Worm (Caenorhabditis elegans) whole organism, L4 larva: ENCODE results near the gene F55H2.5.

Experiments
- D1046.2 ChIP-seq: fragments of 200-800 bp; sonication (Bioruptor generic); IDR thresholded peaks from 2 replicates; pipeline ENCODE4 v1.3.6; 2022; ENCODE audit warnings: missing genetic modification characterization, missing compliant biosample characterization
- F26F4.8 ChIP-seq: fragments of 200-800 bp; sonication (Bioruptor generic); conservative IDR thresholded peaks from 2 replicates; pipeline ENCODE4 v1.3.6; 2022; ENCODE audit warnings: missing genetic modification characterization, missing compliant biosample characterization
- F49E8.2 ChIP-seq: sonication (generic microtip); optimal IDR thresholded peaks from 2 replicates; lab custom pipeline; 2016; ENCODE audit warnings: missing compliant biosample characterization, mild to moderate bottlenecking, missing genetic modification characterization, borderline replicate concordance
- T26A8.4 ChIP-seq: fragments of 200-800 bp; sonication (Bioruptor generic); IDR thresholded peaks from 2 replicates; pipeline ENCODE4 v1.3.6; 2022; ENCODE audit warnings: missing genetic modification characterization, missing compliant biosample characterization
- Y105C5A.15 ChIP-seq: fragments of 200-800 bp; sonication (Bioruptor generic); IDR thresholded peaks from 2 replicates; pipeline ENCODE4 v1.3.6; 2022; ENCODE audit warnings: missing genetic modification characterization, missing compliant biosample characterization
- Y75B8A.6 ChIP-seq: fragments of 200-800 bp; sonication (Bioruptor generic); IDR thresholded peaks from 2 replicates; pipeline ENCODE4 v1.3.6; 2022; ENCODE audit warnings: missing genetic modification reagents, missing genetic modification characterization, missing compliant biosample characterization
- aha-1 ChIP-seq: fragments of 150-350 bp; peaks from one replicate; lab custom pipeline; 2014; ENCODE audit warnings: missing biosample characterization, missing genetic modification characterization
- ama-1 ChIP-seq: fragments of 150-350 bp; optimal IDR thresholded peaks from 2 replicates; lab custom pipeline; 2014; ENCODE audit warnings: inconsistent platforms, mixed read lengths
- ceh-20 ChIP-seq: fragments of 200-800 bp; sonication (Bioruptor generic); IDR thresholded peaks from 2 replicates; pipeline ENCODE4 v1.3.6; 2022; ENCODE audit warnings: missing genetic modification reagents, missing genetic modification characterization, missing compliant biosample characterization
- ceh-82 ChIP-seq: sonication (generic microtip); optimal IDR thresholded peaks from 2 replicates; lab custom pipeline; 2017; ENCODE audit warnings: missing biosample characterization, missing genetic modification characterization
- ctbp-1 ChIP-seq: fragments of 200-800 bp; sonication (Bioruptor generic); IDR thresholded peaks from 2 replicates; pipeline ENCODE4 v1.3.6; 2022; ENCODE audit warnings: missing genetic modification reagents, missing genetic modification characterization, missing compliant biosample characterization
- daf-16 ChIP-seq, 3 experiments: sonication (generic microtip); optimal IDR thresholded peaks; 2 replicates each; lab custom pipeline; 2016 to 2017; ENCODE audit warnings: missing genetic modification characterization in 3 of 3, missing genetic modification reagents in 3 of 3, mild to moderate bottlenecking in 2 of 3, missing compliant biosample characterization in 2 of 3, missing biosample characterization in 1 of 3, moderate library complexity in 1 of 3
- dmd-6 ChIP-seq: fragments of 200-800 bp; sonication (Bioruptor generic); IDR thresholded peaks from 2 replicates; pipeline ENCODE4 v1.3.6; 2022; ENCODE audit warnings: missing genetic modification reagents, missing genetic modification characterization, missing compliant biosample characterization
- dpl-1 ChIP-seq: fragments of 150-350 bp; optimal IDR thresholded peaks from 2 replicates; lab custom pipeline; 2014; ENCODE audit warnings: missing biosample characterization, missing genetic modification reagents, missing genetic modification characterization
- dve-1 ChIP-seq: sonication (generic microtip); optimal IDR thresholded peaks from 2 replicates; lab custom pipeline; 2017; ENCODE audit warnings: antibody characterized with exemption, mild to moderate bottlenecking, missing genetic modification characterization, missing compliant biosample characterization; ENCODE audit not compliant: insufficient read depth
- fkh-10 ChIP-seq: fragments of 150-350 bp; optimal IDR thresholded peaks from 2 replicates; lab custom pipeline; 2014; ENCODE audit warnings: missing biosample characterization, missing genetic modification reagents, missing genetic modification characterization
- fos-1 ChIP-seq: fragments of 150-350 bp; optimal IDR thresholded peaks from 2 replicates; lab custom pipeline; 2014; ENCODE audit warnings: missing biosample characterization, missing genetic modification characterization
- gei-8 ChIP-seq: fragments of 200-800 bp; sonication (Bioruptor generic); optimal IDR thresholded peaks from 2 replicates; lab custom pipeline; 2018; ENCODE audit warnings: mild to moderate bottlenecking, missing genetic modification characterization, missing compliant biosample characterization
- hif-1 ChIP-seq, 2 experiments: sonication (generic microtip); optimal IDR thresholded peaks; 2 replicates each; lab custom pipeline; 2016 to 2017; ENCODE audit warnings: missing compliant biosample characterization in 2 of 2, missing genetic modification characterization in 2 of 2, missing genetic modification reagents in 2 of 2, missing genotype in 2 of 2, mild to moderate bottlenecking in 1 of 2
- hlh-30 ChIP-seq: sonication (generic microtip); optimal IDR thresholded peaks from 2 replicates; lab custom pipeline; 2017; ENCODE audit warnings: antibody characterized with exemption, mild to moderate bottlenecking, missing genetic modification characterization, missing compliant biosample characterization; ENCODE audit not compliant: insufficient read depth
- hmg-1.1 ChIP-seq: fragments of 200-800 bp; sonication (Bioruptor generic); IDR thresholded peaks from 2 replicates; pipeline ENCODE4 v1.3.6; 2022; ENCODE audit warnings: missing genetic modification reagents, missing genetic modification characterization, missing compliant biosample characterization
- lim-7 ChIP-seq: fragments of 200-800 bp; sonication (Bioruptor generic); IDR thresholded peaks from 2 replicates; pipeline ENCODE4 v1.3.6; 2022; ENCODE audit warnings: missing genetic modification characterization, missing compliant biosample characterization
- lin-1 ChIP-seq: fragments of 200-800 bp; sonication (Bioruptor generic); IDR thresholded peaks from 2 replicates; pipeline ENCODE4 v1.3.6; 2022; ENCODE audit warnings: missing genetic modification reagents, missing genetic modification characterization, missing compliant biosample characterization
- lir-3 ChIP-seq: sonication (generic microtip); optimal IDR thresholded peaks from 2 replicates; lab custom pipeline; 2016; ENCODE audit warnings: mild to moderate bottlenecking, missing genetic modification characterization, missing compliant biosample characterization
- lsy-2 ChIP-seq, 2 experiments: fragments of 150-350 bp in 1 of 2; sonication (generic microtip) in 1 of 2; optimal IDR thresholded peaks; 2 replicates each; lab custom pipeline; 2014 to 2017; ENCODE audit warnings: missing biosample characterization in 2 of 2, missing genetic modification characterization in 2 of 2
- madf-9 ChIP-seq: fragments of 200-800 bp; sonication (Bioruptor generic); conservative IDR thresholded peaks from 2 replicates; pipeline ENCODE4 v1.3.6; 2022; ENCODE audit warnings: missing genetic modification reagents, missing genetic modification characterization, missing compliant biosample characterization
- mdl-1 ChIP-seq, 2 experiments: fragments of 150-350 bp in 1 of 2; sonication (generic microtip) in 1 of 2; optimal IDR thresholded peaks; 2 replicates each; lab custom pipeline; 2014 to 2017; ENCODE audit warnings: missing biosample characterization in 2 of 2, missing genetic modification characterization in 2 of 2
- mep-1 ChIP-seq: fragments of 150-350 bp; sonication (generic microtip); optimal IDR thresholded peaks from 3 replicates; lab custom pipeline; 2014; ENCODE audit warnings: missing biosample characterization, missing genetic modification characterization
- mes-2 ChIP-seq: sonication (generic microtip); optimal IDR thresholded peaks from 2 replicates; lab custom pipeline; 2016; ENCODE audit warnings: missing genotype, mild to moderate bottlenecking, missing genetic modification characterization, missing compliant biosample characterization; ENCODE audit not compliant: poor library complexity, severe bottlenecking
- nhr-237 ChIP-seq: sonication (generic microtip); optimal IDR thresholded peaks from 2 replicates; lab custom pipeline; 2017; ENCODE audit warnings: missing biosample characterization, missing genetic modification characterization
- nhr-25 ChIP-seq: sonication (generic microtip); optimal IDR thresholded peaks from 2 replicates; lab custom pipeline; 2017; ENCODE audit warnings: missing genetic modification characterization, mild to moderate bottlenecking, missing compliant biosample characterization, antibody characterized with exemption, moderate library complexity, borderline replicate concordance; ENCODE audit not compliant: insufficient read depth
- nhr-48 ChIP-seq: sonication (generic microtip); optimal IDR thresholded peaks from 2 replicates; lab custom pipeline; 2016; ENCODE audit warnings: mild to moderate bottlenecking, missing genetic modification characterization, missing compliant biosample characterization
- nhr-6 ChIP-seq: fragments of 150-350 bp; optimal IDR thresholded peaks from 2 replicates; lab custom pipeline; 2014; ENCODE audit warnings: missing biosample characterization, missing genetic modification characterization
- php-3 ChIP-seq: fragments of 200-800 bp; sonication (Bioruptor generic); IDR thresholded peaks from 2 replicates; pipeline ENCODE4 v1.3.6; 2022; ENCODE audit warnings: missing genetic modification reagents, missing genetic modification characterization, missing compliant biosample characterization
- set-16 ChIP-seq: fragments of 200-800 bp; sonication (Bioruptor generic); IDR thresholded peaks from 2 replicates; pipeline ENCODE4 v1.3.6; 2022; ENCODE audit warnings: missing genetic modification reagents, missing genetic modification characterization, missing compliant biosample characterization
- snpc-1.2 ChIP-seq: fragments of 200-800 bp; sonication (Bioruptor generic); IDR thresholded peaks from 2 replicates; pipeline ENCODE4 v1.3.6; 2022; ENCODE audit warnings: missing genetic modification reagents, missing genetic modification characterization, missing compliant biosample characterization
- snpc-4 ChIP-seq: fragments of 150-350 bp; optimal IDR thresholded peaks from 2 replicates; lab custom pipeline; 2014; ENCODE audit warnings: missing biosample characterization, missing genetic modification characterization
- spr-1 ChIP-seq: sonication (generic microtip); optimal IDR thresholded peaks from 2 replicates; lab custom pipeline; 2016; ENCODE audit warnings: mild to moderate bottlenecking, missing genetic modification characterization, missing compliant biosample characterization
- tra-1 ChIP-seq: fragments of 200-800 bp; sonication (Bioruptor generic); IDR thresholded peaks from 2 replicates; pipeline ENCODE4 v1.3.6; 2022; ENCODE audit warnings: missing genetic modification reagents, missing genetic modification characterization, missing compliant biosample characterization
- unc-62 ChIP-seq, 3 experiments: fragments of 150-350 bp in 1 of 3; sonication (generic microtip); optimal IDR thresholded peaks in 2 of 3; peaks in 1 of 3; 1 replicate in 1 of 3; 2 replicates in 2 of 3; lab custom pipeline; 2014 to 2017; ENCODE audit warnings: missing biosample characterization in 3 of 3, missing genetic modification characterization in 3 of 3, missing genetic modification reagents in 3 of 3, missing genotype in 1 of 3
- vab-7 ChIP-seq: fragments of 200-800 bp; sonication (Bioruptor generic); IDR thresholded peaks from 2 replicates; pipeline ENCODE4 v1.3.6; 2022; ENCODE audit warnings: missing genetic modification reagents, missing genetic modification characterization, missing compliant biosample characterization
- zip-2 ChIP-seq: fragments of 150-350 bp; optimal IDR thresholded peaks from 2 replicates; lab custom pipeline; 2014; ENCODE audit warnings: missing biosample characterization, missing genetic modification characterization
- ztf-7 ChIP-seq: fragments of 150-350 bp; optimal IDR thresholded peaks from 2 replicates; lab custom pipeline; 2014; ENCODE audit warnings: missing biosample characterization, missing genetic modification characterization

Gene F55H2.5

DNA sequence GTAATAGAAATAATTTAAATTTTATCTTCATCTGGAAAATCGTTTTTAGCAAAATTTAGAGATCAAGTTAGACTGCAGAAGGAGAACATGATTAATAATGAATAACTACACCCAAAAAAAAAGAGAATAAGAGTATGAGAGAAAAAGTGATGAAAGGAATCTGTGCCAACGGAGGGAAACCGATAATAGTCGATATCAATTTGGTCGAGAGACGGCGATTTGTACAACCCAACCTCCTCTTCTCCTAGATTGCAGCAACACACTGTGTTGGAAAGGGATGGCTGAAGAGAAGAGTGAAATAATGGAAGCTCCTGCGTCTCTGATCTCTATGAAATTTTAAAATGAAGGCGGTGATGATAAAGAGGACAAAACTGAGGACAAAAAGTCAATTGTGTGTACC is 36.8 kb upstream of the F55H2.5 start (continued):
- TF ChIP-seq gei-8 (GFP tag; lab: Kevin White, UChicago) (no peak), vab-7 (GFP tag; lab: Robert Waterston, UW) (no peak), hlh-30 (tag; lab: Kevin White, UChicago) (no peak), snpc-1.2 (GFP tag; lab: Robert Waterston, UW) (no peak), nhr-6 (tag; lab: Kevin White, UChicago) (no peak), ztf-7 (tag; lab: Kevin White, UChicago) (no peak), nhr-25 (tag; lab: Kevin White, UChicago) (no peak)

DNA sequence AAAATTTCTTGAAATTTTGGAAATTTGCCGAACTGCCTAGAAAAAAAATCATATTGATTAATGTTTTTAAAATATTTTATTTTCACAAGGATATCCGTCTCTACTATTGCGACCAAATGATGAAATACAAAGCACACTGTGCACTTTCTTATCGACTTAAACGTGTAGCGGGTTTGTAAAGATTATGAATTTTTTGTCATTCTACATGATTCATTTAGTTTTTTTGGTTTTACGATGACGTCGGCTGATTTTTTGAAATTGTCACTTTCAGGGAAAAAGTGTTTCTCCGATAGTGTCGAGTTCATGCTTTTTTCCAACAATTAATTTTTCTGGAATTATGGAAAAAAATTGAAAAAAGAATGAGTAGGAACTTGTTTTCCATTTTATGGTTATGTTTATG is 34.7 kb upstream of the F55H2.5 start:
- TF ChIP-seq Y75B8A.6 (GFP tag; lab: Robert Waterston, UW) (no peak), dve-1 (tag; lab: Kevin White, UChicago) (peak; percentile 7), dmd-6 (peak; percentile 40; the same call in 1 of the 2 replicates), fkh-10 (GFP tag; lab: Kevin White, UChicago) (no peak), ctbp-1 (GFP tag; lab: Robert Waterston, UW) (no peak), Y105C5A.15 (no peak), spr-1 (no peak)

DNA sequence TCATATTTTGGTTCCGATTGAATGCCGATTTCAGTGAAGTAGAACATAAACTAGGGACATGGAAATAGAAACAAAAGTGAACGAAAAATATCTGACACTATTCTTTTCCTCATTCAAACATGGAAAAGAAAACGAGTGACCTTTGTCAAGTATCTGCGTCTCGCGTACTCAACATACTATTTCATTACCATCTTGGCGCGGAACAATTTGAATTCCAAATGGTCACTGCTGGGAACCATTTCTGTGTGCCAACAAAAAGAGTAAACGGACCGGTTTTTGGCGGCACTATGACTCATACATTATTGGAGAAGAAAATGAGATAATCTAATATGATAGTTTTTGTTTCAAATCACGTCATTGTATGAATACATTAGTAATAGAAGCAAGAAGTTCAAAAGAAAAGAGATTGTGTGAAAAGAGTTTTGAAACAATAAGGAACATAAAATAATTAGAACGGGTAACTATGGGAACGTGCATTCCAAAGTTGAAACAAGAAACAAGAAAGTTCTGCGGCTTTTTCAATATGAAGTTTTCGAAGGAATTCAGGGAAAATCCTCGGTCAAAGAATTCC is 28.8 kb upstream of the F55H2.5 start:
- TF ChIP-seq madf-9 (GFP tag; lab: Robert Waterston, UW) (no peak), aha-1 (tag; lab: Kevin White, UChicago) (peak; percentile 73), zip-2 (tag; lab: Kevin White, UChicago) (no peak), nhr-237 (no peak), snpc-4 (tag; lab: Kevin White, UChicago) (no peak), set-16 (GFP tag; lab: Robert Waterston, UW) (no peak), lin-1 (GFP tag; lab: Robert Waterston, UW) (no peak), ctbp-1 (GFP tag; lab: Robert Waterston, UW) (no peak), lsy-2 (tag; optimal IDR thresholded peaks at IDR 0.05; lab: Kevin White, UChicago) (peak in 1 of 2 experiments; percentile 17), mes-2 (no peak)
- TF ChIP-seq, all 104 proteins: peak for 2

DNA sequence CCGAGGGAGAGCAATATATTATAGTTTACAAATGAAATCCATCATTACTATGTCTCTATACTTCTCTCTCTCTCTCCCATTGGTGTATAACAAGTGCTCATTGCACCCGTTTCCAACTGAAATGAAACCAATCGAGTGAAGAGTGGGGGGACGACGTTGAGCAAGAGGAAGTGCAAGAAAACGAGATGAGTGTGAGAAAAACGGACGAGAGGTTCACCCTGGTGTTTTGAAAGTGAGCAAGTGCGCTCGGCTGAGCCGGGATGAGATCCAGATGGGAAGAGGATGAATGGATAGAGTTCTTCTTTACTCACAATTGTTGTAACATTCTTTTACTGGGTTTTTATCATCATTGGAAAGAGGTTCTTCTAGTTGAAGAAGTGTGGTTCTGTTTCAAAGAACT is 27.6 kb upstream of the F55H2.5 start:
- TF ChIP-seq php-3 (no peak), T26A8.4 (GFP tag; lab: Robert Waterston, UW) (no peak), mdl-1 (tag; optimal IDR thresholded peaks at IDR 0.05; lab: Kevin White, UChicago) (no peak), vab-7 (GFP tag; lab: Robert Waterston, UW) (no peak), nhr-6 (tag; lab: Kevin White, UChicago) (no peak), hmg-1.1 (GFP tag; lab: Robert Waterston, UW) (no peak), ctbp-1 (GFP tag; lab: Robert Waterston, UW) (no peak), dmd-6 (no peak), daf-16 (GFP tag; optimal IDR thresholded peaks at IDR 0.05; lab: Kevin White, UChicago) (no peak), daf-16 (tag; optimal IDR thresholded peaks at IDR 0.05; lab: Kevin White, UChicago) (no peak), unc-62 (GFP tag; optimal IDR thresholded peaks at IDR 0.05 in 1 of 2; lab: Kevin White, UChicago) (peak in 1 of 2 experiments; percentile 23), unc-62 (tag; optimal IDR thresholded peaks at IDR 0.05; lab: Kevin White, UChicago) (no peak), ceh-82 (tag; lab: Kevin White, UChicago) (no peak), F49E8.2 (tag; lab: Kevin White, UChicago) (no peak), D1046.2 (GFP tag; lab: Robert Waterston, UW) (no peak), fos-1 (tag; lab: Kevin White, UChicago) (no peak), fkh-10 (GFP tag; lab: Kevin White, UChicago) (no peak), lir-3 (tag; lab: Kevin White, UChicago) (no peak), hif-1 (tag; optimal IDR thresholded peaks at IDR 0.05; lab: Kevin White, UChicago) (no peak), lim-7 (no peak), F26F4.8 (GFP tag; lab: Robert Waterston, UW) (no peak), ama-1 (lab: Kevin White, UChicago) (no peak), nhr-48 (tag; lab: Kevin White, UChicago) (peak; percentile 3), Y75B8A.6 (GFP tag; lab: Robert Waterston, UW) (no peak), aha-1 (tag; lab: Kevin White, UChicago) (no peak), tra-1 (GFP tag; lab: Robert Waterston, UW) (no peak), dpl-1 (GFP tag; lab: Kevin White, UChicago) (no peak), ceh-20 (no peak), mes-2 (peak; percentile 34), mep-1 (peak; percentile 4)
